Worm (Caenorhabditis elegans) whole organism, L2 larva: ENCODE data around the gene nfyc-1.

Source experiments
- alr-1 ChIP-seq: fragments of 150-350 bp; optimal IDR thresholded peaks from 2 replicates; lab custom pipeline; 2014; ENCODE audit warnings: missing biosample characterization, missing genetic modification characterization
- blmp-1 ChIP-seq: sonication (generic microtip); optimal IDR thresholded peaks from 2 replicates; lab custom pipeline; 2017; ENCODE audit warnings: missing genetic modification characterization, mild to moderate bottlenecking, missing compliant biosample characterization, antibody characterized with exemption, moderate library complexity; ENCODE audit not compliant: insufficient read depth

DNA sequence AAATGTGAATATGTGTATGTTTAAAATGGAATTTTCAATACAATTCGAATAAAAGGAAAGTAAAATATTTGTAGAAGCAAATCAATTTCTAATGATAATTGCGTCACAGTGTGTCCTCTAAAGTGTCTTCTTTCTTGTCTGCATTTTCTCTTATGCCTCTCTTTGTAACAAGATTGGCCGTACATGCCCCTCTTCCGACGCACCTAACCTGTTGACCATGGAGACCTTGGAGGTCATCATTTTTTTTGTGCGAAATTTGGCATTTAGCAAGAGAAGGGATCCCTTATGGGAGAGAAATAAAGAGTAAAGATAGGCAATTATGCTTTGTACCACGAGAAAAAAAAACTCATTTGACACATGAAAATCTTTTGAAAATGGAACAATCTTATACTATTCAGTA lies 15.4 kb upstream of the nfyc-1 start, which contains the start of gene F23F1.4:
- TF ChIP-seq alr-1 (no peak), blmp-1 (tag; lab: Kevin White, UChicago) (no peak)
